Worm (Caenorhabditis elegans) whole organism, L4 larva: ENCODE results near the gene Y82E9BL.12.

ENCODE experiments used
- F37D6.2 ChIP-seq: sonication (generic microtip); optimal IDR thresholded peaks from 2 replicates; lab custom pipeline; 2016; ENCODE audit warnings: mild to moderate bottlenecking, missing genetic modification characterization, missing compliant biosample characterization
- F49E8.2 ChIP-seq: sonication (generic microtip); optimal IDR thresholded peaks from 2 replicates; lab custom pipeline; 2016; ENCODE audit warnings: missing compliant biosample characterization, mild to moderate bottlenecking, missing genetic modification characterization, borderline replicate concordance
- T20F7.1 ChIP-seq: fragments of 200-800 bp; sonication (Bioruptor generic); optimal IDR thresholded peaks from 2 replicates; lab custom pipeline; 2018; ENCODE audit warnings: mild to moderate bottlenecking, missing genetic modification characterization, missing compliant biosample characterization
- T26A8.4 ChIP-seq: fragments of 200-800 bp; sonication (Bioruptor generic); IDR thresholded peaks from 2 replicates; pipeline ENCODE4 v1.3.6; 2022; ENCODE audit warnings: missing genetic modification characterization, missing compliant biosample characterization
- ceh-20 ChIP-seq: fragments of 200-800 bp; sonication (Bioruptor generic); IDR thresholded peaks from 2 replicates; pipeline ENCODE4 v1.3.6; 2022; ENCODE audit warnings: missing genetic modification reagents, missing genetic modification characterization, missing compliant biosample characterization
- ceh-44 ChIP-seq: fragments of 200-800 bp; sonication (Bioruptor generic); IDR thresholded peaks from 2 replicates; pipeline ENCODE4 v1.3.6; 2022; ENCODE audit warnings: missing genetic modification reagents, missing genetic modification characterization, missing compliant biosample characterization
- ces-1 ChIP-seq: fragments of 150-350 bp; sonication (generic microtip); optimal IDR thresholded peaks from 4 replicates; lab custom pipeline; 2014; ENCODE audit warnings: missing biosample characterization, missing genetic modification reagents, missing genetic modification characterization
- ctbp-1 ChIP-seq: fragments of 200-800 bp; sonication (Bioruptor generic); IDR thresholded peaks from 2 replicates; pipeline ENCODE4 v1.3.6; 2022; ENCODE audit warnings: missing genetic modification reagents, missing genetic modification characterization, missing compliant biosample characterization
- daf-16 ChIP-seq, 3 experiments: sonication (generic microtip); optimal IDR thresholded peaks; 2 replicates each; lab custom pipeline; 2016 to 2017; ENCODE audit warnings: missing genetic modification characterization in 3 of 3, missing genetic modification reagents in 3 of 3, mild to moderate bottlenecking in 2 of 3, missing compliant biosample characterization in 2 of 3, missing biosample characterization in 1 of 3, moderate library complexity in 1 of 3
- daf-8 ChIP-seq: fragments of 200-800 bp; sonication (Bioruptor generic); IDR thresholded peaks from 2 replicates; pipeline ENCODE4 v1.3.6; 2022; ENCODE audit warnings: missing genetic modification characterization, missing compliant biosample characterization
- dmd-9 ChIP-seq: fragments of 200-800 bp; sonication (Bioruptor generic); IDR thresholded peaks from 2 replicates; pipeline ENCODE4 v1.3.6; 2022; ENCODE audit warnings: missing genetic modification reagents, missing genetic modification characterization, missing compliant biosample characterization
- dpl-1 ChIP-seq: fragments of 150-350 bp; optimal IDR thresholded peaks from 2 replicates; lab custom pipeline; 2014; ENCODE audit warnings: missing biosample characterization, missing genetic modification reagents, missing genetic modification characterization
- duxl-1 ChIP-seq: sonication (generic microtip); optimal IDR thresholded peaks from 2 replicates; lab custom pipeline; 2016; ENCODE audit warnings: mild to moderate bottlenecking, missing genetic modification characterization, moderate library complexity, missing compliant biosample characterization; ENCODE audit not compliant: poor library complexity
- fos-1 ChIP-seq: fragments of 150-350 bp; optimal IDR thresholded peaks from 2 replicates; lab custom pipeline; 2014; ENCODE audit warnings: missing biosample characterization, missing genetic modification characterization
- gei-8 ChIP-seq: fragments of 200-800 bp; sonication (Bioruptor generic); optimal IDR thresholded peaks from 2 replicates; lab custom pipeline; 2018; ENCODE audit warnings: mild to moderate bottlenecking, missing genetic modification characterization, missing compliant biosample characterization
- hif-1 ChIP-seq, 2 experiments: sonication (generic microtip); optimal IDR thresholded peaks; 2 replicates each; lab custom pipeline; 2016 to 2017; ENCODE audit warnings: missing compliant biosample characterization in 2 of 2, missing genetic modification characterization in 2 of 2, missing genetic modification reagents in 2 of 2, missing genotype in 2 of 2, mild to moderate bottlenecking in 1 of 2
- hlh-11 ChIP-seq: fragments of 200-800 bp; sonication (Bioruptor generic); optimal IDR thresholded peaks from 2 replicates; lab custom pipeline; 2018; ENCODE audit warnings: mild to moderate bottlenecking, missing genetic modification characterization, missing compliant biosample characterization
- lir-3 ChIP-seq: sonication (generic microtip); optimal IDR thresholded peaks from 2 replicates; lab custom pipeline; 2016; ENCODE audit warnings: mild to moderate bottlenecking, missing genetic modification characterization, missing compliant biosample characterization
- madf-5 ChIP-seq, 2 experiments: fragments of 200-800 bp; sonication (Bioruptor generic); IDR thresholded peaks; 2 replicates each; pipeline ENCODE4 v1.3.6; 2022; ENCODE audit warnings: missing compliant biosample characterization in 2 of 2, missing genetic modification characterization in 2 of 2
- madf-9 ChIP-seq: fragments of 200-800 bp; sonication (Bioruptor generic); conservative IDR thresholded peaks from 2 replicates; pipeline ENCODE4 v1.3.6; 2022; ENCODE audit warnings: missing genetic modification reagents, missing genetic modification characterization, missing compliant biosample characterization
- mdt-29 ChIP-seq: fragments of 200-800 bp; sonication (Bioruptor generic); IDR thresholded peaks from 2 replicates; pipeline ENCODE4 v1.3.6; 2022; ENCODE audit warnings: missing genetic modification reagents, missing genetic modification characterization, missing compliant biosample characterization
- mep-1 ChIP-seq: fragments of 150-350 bp; sonication (generic microtip); optimal IDR thresholded peaks from 3 replicates; lab custom pipeline; 2014; ENCODE audit warnings: missing biosample characterization, missing genetic modification characterization
- mxl-2 ChIP-seq: fragments of 200-800 bp; sonication (Bioruptor generic); conservative IDR thresholded peaks from 2 replicates; pipeline ENCODE4 v1.3.6; 2022; ENCODE audit warnings: missing genetic modification reagents, missing genetic modification characterization, missing compliant biosample characterization
- nhr-237 ChIP-seq: sonication (generic microtip); optimal IDR thresholded peaks from 2 replicates; lab custom pipeline; 2017; ENCODE audit warnings: missing biosample characterization, missing genetic modification characterization
- nhr-28 ChIP-seq: fragments of 150-350 bp; optimal IDR thresholded peaks from 2 replicates; lab custom pipeline; 2014; ENCODE audit warnings: missing biosample characterization, missing genetic modification characterization
- nhr-41 ChIP-seq: fragments of 200-800 bp; sonication (Bioruptor generic); IDR thresholded peaks from 2 replicates; pipeline ENCODE4 v1.3.6; 2022; ENCODE audit warnings: missing genetic modification reagents, missing genetic modification characterization, missing compliant biosample characterization
- nhr-48 ChIP-seq: sonication (generic microtip); optimal IDR thresholded peaks from 2 replicates; lab custom pipeline; 2016; ENCODE audit warnings: mild to moderate bottlenecking, missing genetic modification characterization, missing compliant biosample characterization
- nhr-77 ChIP-seq: fragments of 150-350 bp; optimal IDR thresholded peaks from 2 replicates; lab custom pipeline; 2014; ENCODE audit warnings: missing biosample characterization, missing genetic modification characterization
- pqm-1 ChIP-seq: sonication (generic microtip); optimal IDR thresholded peaks from 2 replicates; lab custom pipeline; 2017; ENCODE audit warnings: missing biosample characterization, missing genetic modification characterization
- sdz-12 ChIP-seq: fragments of 200-800 bp; sonication (Bioruptor generic); optimal IDR thresholded peaks from 2 replicates; lab custom pipeline; 2018; ENCODE audit warnings: mild to moderate bottlenecking, missing genetic modification characterization, missing compliant biosample characterization
- snpc-1.2 ChIP-seq: fragments of 200-800 bp; sonication (Bioruptor generic); IDR thresholded peaks from 2 replicates; pipeline ENCODE4 v1.3.6; 2022; ENCODE audit warnings: missing genetic modification reagents, missing genetic modification characterization, missing compliant biosample characterization
- snpc-4 ChIP-seq: fragments of 150-350 bp; optimal IDR thresholded peaks from 2 replicates; lab custom pipeline; 2014; ENCODE audit warnings: missing biosample characterization, missing genetic modification characterization
- spr-1 ChIP-seq: sonication (generic microtip); optimal IDR thresholded peaks from 2 replicates; lab custom pipeline; 2016; ENCODE audit warnings: mild to moderate bottlenecking, missing genetic modification characterization, missing compliant biosample characterization
- tag-97 ChIP-seq: fragments of 200-800 bp; sonication (Bioruptor generic); IDR thresholded peaks from 2 replicates; pipeline ENCODE4 v1.3.6; 2022; ENCODE audit warnings: missing genetic modification characterization, missing compliant biosample characterization
- tra-1 ChIP-seq: fragments of 200-800 bp; sonication (Bioruptor generic); IDR thresholded peaks from 2 replicates; pipeline ENCODE4 v1.3.6; 2022; ENCODE audit warnings: missing genetic modification reagents, missing genetic modification characterization, missing compliant biosample characterization
- unc-62 ChIP-seq, 3 experiments: fragments of 150-350 bp in 1 of 3; sonication (generic microtip); optimal IDR thresholded peaks in 2 of 3; peaks in 1 of 3; 1 replicate in 1 of 3; 2 replicates in 2 of 3; lab custom pipeline; 2014 to 2017; ENCODE audit warnings: missing biosample characterization in 3 of 3, missing genetic modification characterization in 3 of 3, missing genetic modification reagents in 3 of 3, missing genotype in 1 of 3
- zfp-3 ChIP-seq: fragments of 200-800 bp; sonication (Bioruptor generic); conservative IDR thresholded peaks from 2 replicates; pipeline ENCODE4 v1.3.6; 2022; ENCODE audit warnings: missing genetic modification reagents, missing genetic modification characterization, missing compliant biosample characterization
- ztf-7 ChIP-seq: fragments of 150-350 bp; optimal IDR thresholded peaks from 2 replicates; lab custom pipeline; 2014; ENCODE audit warnings: missing biosample characterization, missing genetic modification characterization

Y82E9BL.12 gene

DNA sequence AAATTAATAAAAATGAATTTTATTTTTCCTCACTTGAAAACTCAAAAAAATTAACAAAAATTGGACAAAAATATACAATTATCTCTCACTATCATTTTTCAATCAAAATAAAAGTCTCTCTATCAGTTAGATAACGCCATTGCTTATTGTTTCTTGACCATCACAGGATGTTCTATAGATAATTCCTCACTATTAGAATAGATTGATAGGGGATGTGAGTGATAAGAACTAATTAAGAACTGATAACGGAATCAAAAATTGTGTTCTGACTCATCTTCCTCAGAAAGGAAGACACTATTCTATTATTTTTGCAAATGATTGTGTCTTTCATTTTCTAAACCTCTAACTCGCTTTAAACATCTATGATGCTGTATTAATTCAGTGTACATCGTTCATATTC lies 19.8 kb upstream of the Y82E9BL.12 start:
- TF ChIP-seq sdz-12 (GFP tag; lab: Kevin White, UChicago) (no peak), ceh-20 (GFP tag; lab: Robert Waterston, UW) (no peak), F49E8.2 (no peak), ces-1 (GFP tag; lab: Kevin White, UChicago) (no peak), nhr-237 (tag; lab: Kevin White, UChicago) (no peak), daf-8 (GFP tag; lab: Robert Waterston, UW) (no peak), nhr-28 (tag; lab: Kevin White, UChicago) (peak; percentile 39), ctbp-1 (GFP tag; lab: Robert Waterston, UW) (no peak), fos-1 (no peak), hlh-11 (no peak), snpc-1.2 (GFP tag; lab: Robert Waterston, UW) (no peak), daf-16 (GFP tag; optimal IDR thresholded peaks at IDR 0.05; lab: Kevin White, UChicago) (no peak), daf-16 (tag; optimal IDR thresholded peaks at IDR 0.05; lab: Kevin White, UChicago) (peak; percentile 18), pqm-1 (tag; lab: Kevin White, UChicago) (peak; percentile 53), nhr-41 (GFP tag; lab: Robert Waterston, UW) (no peak), gei-8 (GFP tag; lab: Kevin White, UChicago) (no peak)

ce11 chrIII:1293135-1293534 lies 15.9 kb upstream of the Y82E9BL.12 start, which contains the start of gene fbxa-36:
fbxa-36 (minus strand) TSS chrIII:1293235.
- no peak for TF ChIP-seq dmd-9 (GFP tag; lab: Robert Waterston, UW)
- no peak for TF ChIP-seq T26A8.4 (GFP tag; lab: Robert Waterston, UW)
- TF ChIP-seq nhr-48 (tag; lab: Kevin White, UChicago) = no peak
- no peak for TF ChIP-seq hif-1 (tag; optimal IDR thresholded peaks at IDR 0.05; lab: Kevin White, UChicago)
- TF ChIP-seq dpl-1 (GFP tag; lab: Kevin White, UChicago) = no peak
- TF ChIP-seq mdt-29 = no peak
- TF ChIP-seq madf-5 (GFP tag; IDR thresholded peaks at IDR 0.05; lab: Robert Waterston, UW) = no peak
- no peak for TF ChIP-seq ceh-44 (GFP tag; lab: Robert Waterston, UW)
- no peak for TF ChIP-seq nhr-28 (tag; lab: Kevin White, UChicago)
- TF ChIP-seq spr-1 = no peak
- no peak for TF ChIP-seq lir-3 (tag; lab: Kevin White, UChicago)
- no peak for TF ChIP-seq ctbp-1 (GFP tag; lab: Robert Waterston, UW)
- no peak for TF ChIP-seq mep-1 (tag; lab: Kevin White, UChicago)

ce11 chrIII:1295149-1295716 lies 13.8 kb upstream of the Y82E9BL.12 start, which contains the start of gene fbxa-35:
fbxa-35 (plus strand) TSS chrIII:1295666.
- TF ChIP-seq madf-9 (GFP tag; lab: Robert Waterston, UW) = no peak
- TF ChIP-seq gei-8 (GFP tag; lab: Kevin White, UChicago) = no peak
- TF ChIP-seq F37D6.2 (tag; lab: Kevin White, UChicago) = no peak
- no peak for TF ChIP-seq duxl-1 (tag; lab: Kevin White, UChicago)
- peak in 1 of 2 experiments; percentile 85 for TF ChIP-seq unc-62 (GFP tag; optimal IDR thresholded peaks at IDR 0.05 in 1 of 2; lab: Kevin White, UChicago)
- TF ChIP-seq unc-62 (tag; optimal IDR thresholded peaks at IDR 0.05; lab: Kevin White, UChicago) = no peak
- no peak for TF ChIP-seq F49E8.2
- no peak for TF ChIP-seq tra-1 (GFP tag; lab: Robert Waterston, UW)
- TF ChIP-seq T20F7.1 = no peak
- TF ChIP-seq zfp-3 (GFP tag; lab: Robert Waterston, UW) = no peak
- TF ChIP-seq pqm-1 (tag; lab: Kevin White, UChicago) = peak; percentile 79
- TF ChIP-seq tag-97 (GFP tag; lab: Robert Waterston, UW) = no peak
- no peak for TF ChIP-seq daf-16 (GFP tag; optimal IDR thresholded peaks at IDR 0.05; lab: Kevin White, UChicago)
- peak; percentile 45 for TF ChIP-seq daf-16 (tag; optimal IDR thresholded peaks at IDR 0.05; lab: Kevin White, UChicago)
- TF ChIP-seq snpc-4 (tag; lab: Kevin White, UChicago) = no peak
- peak; percentile 65 for TF ChIP-seq nhr-28 (tag; lab: Kevin White, UChicago)
- no peak for TF ChIP-seq mxl-2 (GFP tag; lab: Robert Waterston, UW)
- peak; percentile 54 for TF ChIP-seq nhr-77 (tag; lab: Kevin White, UChicago)
- TF ChIP-seq ztf-7 = no peak
